Worm (Caenorhabditis elegans) whole organism, L4 larva: Measurements from ENCODE around the gene nhr-21.

Source experiments
- F49E8.2 ChIP-seq: sonication (generic microtip); optimal IDR thresholded peaks from 2 replicates; lab custom pipeline; 2016; ENCODE audit warnings: missing compliant biosample characterization, mild to moderate bottlenecking, missing genetic modification characterization, borderline replicate concordance
- T20F7.1 ChIP-seq: fragments of 200-800 bp; sonication (Bioruptor generic); optimal IDR thresholded peaks from 2 replicates; lab custom pipeline; 2018; ENCODE audit warnings: mild to moderate bottlenecking, missing genetic modification characterization, missing compliant biosample characterization
- ZK546.5 ChIP-seq, 2 experiments: sonication (generic microtip); optimal IDR thresholded peaks; 2 replicates each; lab custom pipeline; 2017; ENCODE audit warnings: missing biosample characterization in 2 of 2, missing genetic modification characterization in 2 of 2
- aha-1 ChIP-seq: fragments of 150-350 bp; peaks from one replicate; lab custom pipeline; 2014; ENCODE audit warnings: missing biosample characterization, missing genetic modification characterization
- ceh-20 ChIP-seq: fragments of 200-800 bp; sonication (Bioruptor generic); IDR thresholded peaks from 2 replicates; pipeline ENCODE4 v1.3.6; 2022; ENCODE audit warnings: missing genetic modification reagents, missing genetic modification characterization, missing compliant biosample characterization
- ceh-28 ChIP-seq: fragments of 150-350 bp; optimal IDR thresholded peaks from 2 replicates; lab custom pipeline; 2014; ENCODE audit warnings: missing biosample characterization, missing genetic modification reagents, missing genetic modification characterization
- ceh-44 ChIP-seq: fragments of 200-800 bp; sonication (Bioruptor generic); IDR thresholded peaks from 2 replicates; pipeline ENCODE4 v1.3.6; 2022; ENCODE audit warnings: missing genetic modification reagents, missing genetic modification characterization, missing compliant biosample characterization
- daf-12 ChIP-seq: fragments of 150-350 bp; optimal IDR thresholded peaks from 2 replicates; lab custom pipeline; 2014; ENCODE audit warnings: missing biosample characterization, missing genetic modification reagents, missing genetic modification characterization
- daf-16 ChIP-seq, 3 experiments: sonication (generic microtip); optimal IDR thresholded peaks; 2 replicates each; lab custom pipeline; 2016 to 2017; ENCODE audit warnings: missing genetic modification characterization in 3 of 3, missing genetic modification reagents in 3 of 3, mild to moderate bottlenecking in 2 of 3, missing compliant biosample characterization in 2 of 3, missing biosample characterization in 1 of 3, moderate library complexity in 1 of 3
- daf-19 ChIP-seq: fragments of 200-800 bp; sonication (Bioruptor generic); conservative IDR thresholded peaks from 2 replicates; pipeline ENCODE4 v1.3.6; 2022; ENCODE audit warnings: missing genetic modification characterization, missing compliant biosample characterization
- dmd-8 ChIP-seq: fragments of 200-800 bp; sonication (Bioruptor generic); IDR thresholded peaks from 2 replicates; pipeline ENCODE4 v1.3.6; 2022; ENCODE audit warnings: missing genetic modification characterization, missing compliant biosample characterization
- dpl-1 ChIP-seq: fragments of 150-350 bp; optimal IDR thresholded peaks from 2 replicates; lab custom pipeline; 2014; ENCODE audit warnings: missing biosample characterization, missing genetic modification reagents, missing genetic modification characterization
- duxl-1 ChIP-seq: sonication (generic microtip); optimal IDR thresholded peaks from 2 replicates; lab custom pipeline; 2016; ENCODE audit warnings: mild to moderate bottlenecking, missing genetic modification characterization, moderate library complexity, missing compliant biosample characterization; ENCODE audit not compliant: poor library complexity
- fos-1 ChIP-seq: fragments of 150-350 bp; optimal IDR thresholded peaks from 2 replicates; lab custom pipeline; 2014; ENCODE audit warnings: missing biosample characterization, missing genetic modification characterization
- hlh-30 ChIP-seq: sonication (generic microtip); optimal IDR thresholded peaks from 2 replicates; lab custom pipeline; 2017; ENCODE audit warnings: antibody characterized with exemption, mild to moderate bottlenecking, missing genetic modification characterization, missing compliant biosample characterization; ENCODE audit not compliant: insufficient read depth
- lim-7 ChIP-seq: fragments of 200-800 bp; sonication (Bioruptor generic); IDR thresholded peaks from 2 replicates; pipeline ENCODE4 v1.3.6; 2022; ENCODE audit warnings: missing genetic modification characterization, missing compliant biosample characterization
- lin-1 ChIP-seq: fragments of 200-800 bp; sonication (Bioruptor generic); IDR thresholded peaks from 2 replicates; pipeline ENCODE4 v1.3.6; 2022; ENCODE audit warnings: missing genetic modification reagents, missing genetic modification characterization, missing compliant biosample characterization
- lin-13 ChIP-seq: fragments of 150-350 bp; optimal IDR thresholded peaks from 2 replicates; lab custom pipeline; 2014; ENCODE audit warnings: missing biosample characterization, missing genetic modification reagents, missing genetic modification characterization
- lin-39 ChIP-seq: fragments of 150-350 bp; optimal IDR thresholded peaks from 2 replicates; lab custom pipeline; 2014; ENCODE audit warnings: missing biosample characterization, missing genetic modification reagents, missing genetic modification characterization
- mdl-1 ChIP-seq, 2 experiments: fragments of 150-350 bp in 1 of 2; sonication (generic microtip) in 1 of 2; optimal IDR thresholded peaks; 2 replicates each; lab custom pipeline; 2014 to 2017; ENCODE audit warnings: missing biosample characterization in 2 of 2, missing genetic modification characterization in 2 of 2
- mep-1 ChIP-seq: fragments of 150-350 bp; sonication (generic microtip); optimal IDR thresholded peaks from 3 replicates; lab custom pipeline; 2014; ENCODE audit warnings: missing biosample characterization, missing genetic modification characterization
- mxl-3 ChIP-seq: fragments of 200-800 bp; sonication (Bioruptor generic); optimal IDR thresholded peaks from 2 replicates; lab custom pipeline; 2018; ENCODE audit warnings: mild to moderate bottlenecking, missing genetic modification characterization, missing compliant biosample characterization
- nhr-111 ChIP-seq: fragments of 200-800 bp; sonication (Bioruptor generic); optimal IDR thresholded peaks from 2 replicates; lab custom pipeline; 2018; ENCODE audit warnings: mild to moderate bottlenecking, missing genetic modification characterization, missing compliant biosample characterization
- nhr-237 ChIP-seq: sonication (generic microtip); optimal IDR thresholded peaks from 2 replicates; lab custom pipeline; 2017; ENCODE audit warnings: missing biosample characterization, missing genetic modification characterization
- nhr-25 ChIP-seq: sonication (generic microtip); optimal IDR thresholded peaks from 2 replicates; lab custom pipeline; 2017; ENCODE audit warnings: missing genetic modification characterization, mild to moderate bottlenecking, missing compliant biosample characterization, antibody characterized with exemption, moderate library complexity, borderline replicate concordance; ENCODE audit not compliant: insufficient read depth
- nhr-41 ChIP-seq: fragments of 200-800 bp; sonication (Bioruptor generic); IDR thresholded peaks from 2 replicates; pipeline ENCODE4 v1.3.6; 2022; ENCODE audit warnings: missing genetic modification reagents, missing genetic modification characterization, missing compliant biosample characterization
- nhr-42 ChIP-seq: fragments of 200-800 bp; sonication (Bioruptor generic); IDR thresholded peaks from 2 replicates; pipeline ENCODE4 v1.3.6; 2022; ENCODE audit warnings: missing genetic modification characterization, missing compliant biosample characterization
- nhr-76 ChIP-seq: fragments of 150-350 bp; optimal IDR thresholded peaks from 2 replicates; lab custom pipeline; 2014; ENCODE audit warnings: missing biosample characterization, missing genetic modification characterization
- nhr-77 ChIP-seq: fragments of 150-350 bp; optimal IDR thresholded peaks from 2 replicates; lab custom pipeline; 2014; ENCODE audit warnings: missing biosample characterization, missing genetic modification characterization
- saeg-2 ChIP-seq: fragments of 200-800 bp; sonication (Bioruptor generic); IDR thresholded peaks from 2 replicates; pipeline ENCODE4 v1.3.6; 2022; ENCODE audit warnings: missing genetic modification reagents, missing genetic modification characterization, missing compliant biosample characterization
- set-16 ChIP-seq: fragments of 200-800 bp; sonication (Bioruptor generic); IDR thresholded peaks from 2 replicates; pipeline ENCODE4 v1.3.6; 2022; ENCODE audit warnings: missing genetic modification reagents, missing genetic modification characterization, missing compliant biosample characterization
- snpc-1.2 ChIP-seq: fragments of 200-800 bp; sonication (Bioruptor generic); IDR thresholded peaks from 2 replicates; pipeline ENCODE4 v1.3.6; 2022; ENCODE audit warnings: missing genetic modification reagents, missing genetic modification characterization, missing compliant biosample characterization
- spr-1 ChIP-seq: sonication (generic microtip); optimal IDR thresholded peaks from 2 replicates; lab custom pipeline; 2016; ENCODE audit warnings: mild to moderate bottlenecking, missing genetic modification characterization, missing compliant biosample characterization
- spr-3 ChIP-seq: fragments of 200-800 bp; sonication (Bioruptor generic); optimal IDR thresholded peaks from 2 replicates; lab custom pipeline; 2018; ENCODE audit warnings: mild to moderate bottlenecking, missing genetic modification characterization, missing compliant biosample characterization
- tag-97 ChIP-seq: fragments of 200-800 bp; sonication (Bioruptor generic); IDR thresholded peaks from 2 replicates; pipeline ENCODE4 v1.3.6; 2022; ENCODE audit warnings: missing genetic modification characterization, missing compliant biosample characterization
- unc-130 ChIP-seq: sonication (generic microtip); optimal IDR thresholded peaks from 2 replicates; lab custom pipeline; 2016; ENCODE audit warnings: missing genetic modification reagents, missing genetic modification characterization, missing compliant biosample characterization
- zag-1 ChIP-seq: fragments of 150-350 bp; optimal IDR thresholded peaks from 2 replicates; lab custom pipeline; 2014; ENCODE audit warnings: missing biosample characterization, missing genetic modification characterization
- zfp-3 ChIP-seq: fragments of 200-800 bp; sonication (Bioruptor generic); conservative IDR thresholded peaks from 2 replicates; pipeline ENCODE4 v1.3.6; 2022; ENCODE audit warnings: missing genetic modification reagents, missing genetic modification characterization, missing compliant biosample characterization
- zip-11 ChIP-seq: fragments of 200-800 bp; sonication (Bioruptor generic); IDR thresholded peaks from 2 replicates; pipeline ENCODE4 v1.3.6; 2022; ENCODE audit warnings: missing genetic modification characterization, missing compliant biosample characterization
- zip-2 ChIP-seq: fragments of 150-350 bp; optimal IDR thresholded peaks from 2 replicates; lab custom pipeline; 2014; ENCODE audit warnings: missing biosample characterization, missing genetic modification characterization

The nhr-21 gene

ce11 chrII:7393922-7394689 lies 55.1 kb downstream of the nhr-21 start (continued):
- TF ChIP-seq unc-130 (GFP tag; lab: Kevin White, UChicago) (no peak), nhr-42 (GFP tag; lab: Robert Waterston, UW) (no peak), lin-39 (tag; lab: Kevin White, UChicago) (no peak), lin-1 (no peak), nhr-77 (tag; lab: Kevin White, UChicago) (no peak), daf-19 (no peak), nhr-76 (tag; lab: Kevin White, UChicago) (no peak), snpc-1.2 (GFP tag; lab: Robert Waterston, UW) (no peak), spr-3 (no peak), tag-97 (GFP tag; lab: Robert Waterston, UW) (no peak), lin-13 (GFP tag; lab: Kevin White, UChicago) (no peak), nhr-25 (tag; lab: Kevin White, UChicago) (no peak), fos-1 (no peak), mxl-3 (no peak), set-16 (GFP tag; lab: Robert Waterston, UW) (no peak), ceh-28 (no peak), nhr-111 (GFP tag; lab: Kevin White, UChicago) (no peak), zfp-3 (GFP tag; lab: Robert Waterston, UW) (no peak), lim-7 (GFP tag; lab: Robert Waterston, UW) (no peak), zip-11 (GFP tag; lab: Robert Waterston, UW) (no peak), duxl-1 (no peak), T20F7.1 (peak; percentile 16), nhr-237 (tag; lab: Kevin White, UChicago) (no peak), zip-2 (tag; lab: Kevin White, UChicago) (no peak), spr-1 (tag; lab: Kevin White, UChicago) (no peak), dmd-8 (GFP tag; lab: Robert Waterston, UW) (no peak), F49E8.2 (tag; lab: Kevin White, UChicago) (no peak), ceh-44 (no peak), nhr-41 (GFP tag; lab: Robert Waterston, UW) (no peak), ceh-20 (no peak), mdl-1 (tag; optimal IDR thresholded peaks at IDR 0.05; lab: Kevin White, UChicago) (no peak), saeg-2 (no peak), daf-16 (GFP tag; optimal IDR thresholded peaks at IDR 0.05; lab: Kevin White, UChicago) (no peak), daf-16 (tag; optimal IDR thresholded peaks at IDR 0.05; lab: Kevin White, UChicago) (peak; percentile 75), zag-1 (tag; lab: Kevin White, UChicago) (no peak)

- no peak for TF ChIP-seq aha-1 (tag; lab: Kevin White, UChicago)
- TF ChIP-seq daf-12 (tag; lab: Kevin White, UChicago), result no peak
- TF ChIP-seq lim-7 (GFP tag; lab: Robert Waterston, UW), result 0 out of 2 replicates have a peak, but pooled peaks have one; percentile 3
- no peak for TF ChIP-seq dpl-1 (GFP tag; lab: Kevin White, UChicago)
- TF ChIP-seq mep-1, result no peak
- no peak for TF ChIP-seq hlh-30 (tag; lab: Kevin White, UChicago)
- no peak for TF ChIP-seq ZK546.5 (tag; optimal IDR thresholded peaks at IDR 0.05; lab: Kevin White, UChicago)
Observed at ce11 chrII:7394690-7395054, 55.6 kb downstream of the nhr-21 start, which contains the start of gene bath-44. Gene bath-44, plus strand, starts transcription at chrII:7394955.
